Fruit fly (Drosophila melanogaster) whole organism, embryonic: ENCODE measurements around the gene rgn.

Source experiments
- Abd-B ChIP-seq: fragments of 200-800 bp; sonication (Bioruptor generic); optimal IDR thresholded peaks from 2 replicates; lab custom pipeline; 2018; ENCODE audit warnings: missing biosample characterization, mild to moderate bottlenecking, missing genetic modification characterization, moderate library complexity
- Bteb2 ChIP-seq: fragments of 200-800 bp; sonication (Bioruptor generic); optimal IDR thresholded peaks from 2 replicates; lab custom pipeline; 2016; ENCODE audit warnings: missing biosample characterization, missing genetic modification characterization
- CG10431 ChIP-seq: fragments of 200-800 bp; sonication (Bioruptor generic); optimal IDR thresholded peaks from 3 replicates; lab custom pipeline; 2018; ENCODE audit warnings: missing biosample characterization, mild to moderate bottlenecking, missing genetic modification characterization
- CG12104 ChIP-seq: fragments of 200-800 bp; sonication (Bioruptor generic); optimal IDR thresholded peaks from 3 replicates; lab custom pipeline; 2016; ENCODE audit warnings: missing biosample characterization, missing genetic modification characterization
- CG14050 ChIP-seq: fragments of 200-800 bp; sonication (Bioruptor generic); IDR thresholded peaks from 3 replicates; pipeline ENCODE4 v1.3.6; 2022; ENCODE audit warnings: missing biosample characterization, missing genetic modification characterization
- CG17612 ChIP-seq: fragments of 200-800 bp; sonication (Bioruptor generic); IDR thresholded peaks from 2 replicates; pipeline ENCODE4 v1.3.6; 2022; ENCODE audit warnings: missing biosample characterization, missing genetic modification characterization
- CG1832 ChIP-seq: fragments of 200-800 bp; sonication (Bioruptor generic); optimal IDR thresholded peaks from 2 replicates; lab custom pipeline; 2017; ENCODE audit warnings: missing biosample characterization, mild to moderate bottlenecking, missing genetic modification characterization, inconsistent platforms
- CG2116 ChIP-seq: fragments of 200-800 bp; sonication (Bioruptor generic); optimal IDR thresholded peaks from 3 replicates; lab custom pipeline; 2018; ENCODE audit warnings: missing biosample characterization, mild to moderate bottlenecking, missing genetic modification characterization
- CG3065 ChIP-seq: fragments of 200-800 bp; sonication (Bioruptor generic); optimal IDR thresholded peaks from 2 replicates; lab custom pipeline; 2016; ENCODE audit warnings: missing biosample characterization, missing genetic modification characterization
- CG31224 ChIP-seq: fragments of 200-800 bp; sonication (Bioruptor generic); IDR thresholded peaks from 2 replicates; pipeline ENCODE4 v1.3.6; 2022; ENCODE audit warnings: missing biosample characterization, missing genetic modification characterization
- CG31365 ChIP-seq: fragments of 200-800 bp; sonication (Bioruptor generic); optimal IDR thresholded peaks from 2 replicates; lab custom pipeline; 2018; ENCODE audit warnings: missing biosample characterization, mild to moderate bottlenecking, missing genetic modification characterization
- CG34376 ChIP-seq: fragments of 200-800 bp; sonication (Bioruptor generic); optimal IDR thresholded peaks from 2 replicates; lab custom pipeline; 2018; ENCODE audit warnings: missing biosample characterization, mild to moderate bottlenecking, missing genetic modification characterization
- CG34422 ChIP-seq: fragments of 200-800 bp; sonication (Bioruptor generic); IDR thresholded peaks from 3 replicates; pipeline ENCODE4 v1.3.6; 2022; ENCODE audit warnings: missing biosample characterization, missing genetic modification characterization
- CG6254 ChIP-seq: fragments of 200-800 bp; sonication (Bioruptor generic); optimal IDR thresholded peaks from 3 replicates; lab custom pipeline; 2017; ENCODE audit warnings: mild to moderate bottlenecking, missing biosample characterization, missing genetic modification reagents, missing genetic modification characterization
- CG6765 ChIP-seq: fragments of 200-800 bp; sonication (Bioruptor generic); optimal IDR thresholded peaks from 3 replicates; lab custom pipeline; 2017; ENCODE audit warnings: missing biosample characterization, mild to moderate bottlenecking, missing genetic modification characterization
- CG8359 ChIP-seq: fragments of 200-800 bp; sonication (Bioruptor generic); optimal IDR thresholded peaks from 2 replicates; lab custom pipeline; 2017; ENCODE audit warnings: missing biosample characterization, mild to moderate bottlenecking, missing genetic modification characterization, borderline replicate concordance
- CG8388 ChIP-seq: fragments of 200-800 bp; sonication (Bioruptor generic); optimal IDR thresholded peaks from 2 replicates; lab custom pipeline; 2019; ENCODE audit warnings: missing biosample characterization, mild to moderate bottlenecking, missing genetic modification characterization, moderate library complexity
- CG8478 ChIP-seq: fragments of >200 bp; optimal IDR thresholded peaks from 2 replicates; lab custom pipeline; 2018
- CG9215 ChIP-seq: fragments of 200-800 bp; sonication (Bioruptor generic); IDR thresholded peaks from 2 replicates; pipeline ENCODE4 v1.3.6; 2022; ENCODE audit warnings: missing biosample characterization, missing genetic modification characterization
- CG9876 ChIP-seq: fragments of 200-800 bp; sonication (Bioruptor generic); optimal IDR thresholded peaks from 2 replicates; lab custom pipeline; 2016; ENCODE audit warnings: missing biosample characterization, missing genetic modification characterization
- Deaf1 ChIP-seq: fragments of 200-800 bp; optimal IDR thresholded peaks from 3 replicates; lab custom pipeline; 2019; ENCODE audit warnings: missing biosample characterization, mild to moderate bottlenecking, missing genetic modification characterization, moderate library complexity
- Elba2 ChIP-seq: fragments of 200-800 bp; sonication (Bioruptor generic); optimal IDR thresholded peaks from 3 replicates; lab custom pipeline; 2016; ENCODE audit warnings: missing biosample characterization, missing genetic modification characterization
- Fer2 ChIP-seq: fragments of 200-800 bp; sonication (Bioruptor generic); optimal IDR thresholded peaks from 2 replicates; lab custom pipeline; 2018; ENCODE audit warnings: missing biosample characterization, mild to moderate bottlenecking, missing genetic modification characterization, moderate library complexity
- HLH4C ChIP-seq: fragments of 200-800 bp; sonication (Bioruptor generic); IDR thresholded peaks from 3 replicates; pipeline ENCODE4 v1.3.6; 2022; ENCODE audit warnings: missing biosample characterization, missing genetic modification characterization; ENCODE audit not compliant: partially characterized antibody
- Jarid2 ChIP-seq: fragments of 200-800 bp; sonication (Bioruptor generic); optimal IDR thresholded peaks from 3 replicates; lab custom pipeline; 2017; ENCODE audit warnings: mild to moderate bottlenecking, missing biosample characterization, missing genetic modification reagents, missing genetic modification characterization
- MBD-R2 ChIP-seq: fragments of 200-800 bp; sonication (Bioruptor generic); IDR thresholded peaks from 2 replicates; pipeline ENCODE4 v1.3.6; 2022; ENCODE audit warnings: missing biosample characterization, missing genetic modification characterization
- MTF-1 ChIP-seq: fragments of 200-800 bp; sonication (Bioruptor generic); optimal IDR thresholded peaks from 2 replicates; lab custom pipeline; 2018; ENCODE audit warnings: missing biosample characterization, mild to moderate bottlenecking, missing genetic modification characterization, borderline replicate concordance
- Mrtf ChIP-seq: fragments of 200-800 bp; sonication (Bioruptor generic); IDR thresholded peaks from 3 replicates; pipeline ENCODE4 v1.3.6; 2022; ENCODE audit warnings: missing biosample characterization, missing genetic modification characterization
- Nf-YA ChIP-seq: fragments of 200-800 bp; sonication (Bioruptor generic); IDR thresholded peaks from 2 replicates; pipeline ENCODE4 v1.3.6; 2022; ENCODE audit warnings: missing biosample characterization, missing genetic modification characterization
- ara ChIP-seq: fragments of 200-800 bp; sonication (Bioruptor generic); IDR thresholded peaks from 2 replicates; pipeline ENCODE4 v1.3.6; 2022; ENCODE audit warnings: missing biosample characterization, missing genetic modification characterization
- caup ChIP-seq: fragments of 200-800 bp; sonication (Bioruptor generic); optimal IDR thresholded peaks from 3 replicates; lab custom pipeline; 2017; ENCODE audit warnings: missing biosample characterization, mild to moderate bottlenecking, missing genetic modification characterization, moderate library complexity; ENCODE audit not compliant: severe bottlenecking
- chn ChIP-seq: fragments of 200-800 bp; sonication (Bioruptor generic); optimal IDR thresholded peaks from 2 replicates; lab custom pipeline; 2016; ENCODE audit warnings: missing biosample characterization, missing genetic modification characterization
- croc ChIP-seq: fragments of 200-800 bp; sonication (Bioruptor generic); conservative IDR thresholded peaks from 3 replicates; pipeline ENCODE4 v1.3.6; 2022; ENCODE audit warnings: missing biosample characterization, missing genetic modification characterization
- disco-r ChIP-seq: fragments of 200-800 bp; sonication (Bioruptor generic); optimal IDR thresholded peaks from 2 replicates; lab custom pipeline; 2016; ENCODE audit warnings: missing biosample characterization, missing genetic modification characterization
- eyg ChIP-seq: fragments of 200-800 bp; sonication (Bioruptor generic); optimal IDR thresholded peaks from 3 replicates; lab custom pipeline; 2016; ENCODE audit warnings: missing biosample characterization, missing genetic modification characterization
- fu2 ChIP-seq: fragments of 200-800 bp; sonication (Bioruptor generic); optimal IDR thresholded peaks from 2 replicates; lab custom pipeline; 2016; ENCODE audit warnings: missing biosample characterization, missing genetic modification characterization
- grn ChIP-seq: fragments of 200-800 bp; sonication (Bioruptor generic); optimal IDR thresholded peaks from 3 replicates; lab custom pipeline; 2017; ENCODE audit warnings: missing biosample characterization, missing genetic modification characterization
- gsb ChIP-seq: fragments of 200-800 bp; sonication (Bioruptor generic); IDR thresholded peaks from 2 replicates; pipeline ENCODE4 v1.3.6; 2022; ENCODE audit warnings: missing biosample characterization, missing genetic modification characterization
- h ChIP-seq: fragments of >200 bp; optimal IDR thresholded peaks from 2 replicates; lab custom pipeline; 2017
- luna ChIP-seq: fragments of 200-800 bp; sonication (Bioruptor generic); optimal IDR thresholded peaks from 2 replicates; lab custom pipeline; 2016; ENCODE audit warnings: missing biosample characterization, missing genetic modification characterization
- mam ChIP-seq: fragments of 200-800 bp; sonication (Bioruptor generic); optimal IDR thresholded peaks from 3 replicates; lab custom pipeline; 2016; ENCODE audit warnings: missing biosample characterization, missing genetic modification characterization
- mirr ChIP-seq: fragments of 200-800 bp; sonication (Bioruptor generic); optimal IDR thresholded peaks from 3 replicates; lab custom pipeline; 2018; ENCODE audit warnings: missing biosample characterization, mild to moderate bottlenecking, missing genetic modification characterization
- mld ChIP-seq: fragments of 200-800 bp; sonication (Bioruptor generic); IDR thresholded peaks from 3 replicates; pipeline ENCODE4 v1.3.6; 2022; ENCODE audit warnings: missing biosample characterization, missing genetic modification characterization; ENCODE audit not compliant: partially characterized antibody
- oc ChIP-seq: fragments of 200-800 bp; sonication (Bioruptor generic); optimal IDR thresholded peaks from 2 replicates; lab custom pipeline; 2018; ENCODE audit warnings: missing biosample characterization, mild to moderate bottlenecking, missing genetic modification characterization, moderate library complexity
- otp ChIP-seq: fragments of 200-800 bp; sonication (Bioruptor generic); IDR thresholded peaks from 3 replicates; pipeline ENCODE4, ENCODE4 v1.3.6; 2022; ENCODE audit warnings: missing biosample characterization, missing genetic modification characterization
- pho ChIP-seq: fragments of 200-800 bp; sonication (Bioruptor generic); optimal IDR thresholded peaks from 2 replicates; lab custom pipeline; 2016; ENCODE audit warnings: missing biosample characterization, missing genetic modification characterization
- pnt ChIP-seq: fragments of 200-800 bp; sonication (Bioruptor generic); optimal IDR thresholded peaks from 3 replicates; lab custom pipeline; 2016; ENCODE audit warnings: missing biosample characterization, missing genetic modification characterization
- sc ChIP-seq, 3 experiments: fragments of >200 bp in 2 of 3; fragments of 200-800 bp in 1 of 3; sonication (Bioruptor generic) in 1 of 3; optimal IDR thresholded peaks; 2 replicates in 2 of 3; 3 replicates in 1 of 3; lab custom pipeline; 2017; ENCODE audit warnings: mild to moderate bottlenecking in 1 of 3, missing biosample characterization in 1 of 3, missing genetic modification characterization in 1 of 3, missing genetic modification reagents in 1 of 3
- slp2 ChIP-seq: fragments of 200-800 bp; sonication (Bioruptor generic); optimal IDR thresholded peaks from 2 replicates; lab custom pipeline; 2016; ENCODE audit warnings: missing biosample characterization, missing genetic modification characterization
- tio ChIP-seq: fragments of 200-800 bp; sonication (Bioruptor generic); optimal IDR thresholded peaks from 2 replicates; lab custom pipeline; 2017; ENCODE audit warnings: missing biosample characterization, missing genetic modification characterization, inconsistent platforms
- trem ChIP-seq: fragments of 200-800 bp; optimal IDR thresholded peaks from 3 replicates; lab custom pipeline; 2019; ENCODE audit warnings: missing biosample characterization, mild to moderate bottlenecking, missing genetic modification characterization, moderate library complexity

Gene rgn

DNA sequence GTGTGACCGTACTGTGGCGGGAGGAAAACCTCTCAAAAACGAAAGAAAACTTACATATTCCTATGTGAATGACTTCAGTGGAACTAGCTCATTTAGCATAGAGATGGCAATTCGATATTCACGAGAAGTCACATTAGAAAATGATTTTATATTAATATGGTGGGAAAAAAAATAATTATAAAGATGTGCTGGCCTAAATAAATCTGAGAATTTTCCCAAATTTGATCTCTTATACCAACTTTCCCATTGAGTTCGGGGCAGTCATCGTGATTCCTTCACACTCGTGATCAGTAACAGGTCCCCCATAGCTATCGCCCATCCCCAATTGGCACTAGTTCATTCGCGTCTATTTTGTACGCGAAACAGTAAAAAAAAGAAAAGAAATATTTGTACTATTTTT is 50.8 kb downstream of the rgn start, which contains the start of the genes barc and Aef1 (continued):
- TF ChIP-seq CG14050 (GFP tag; lab: Robert Waterston, UW) (peak; percentile 75), trem (tag; lab: Kevin White, UChicago) (peak; percentile 88), Nf-YA (GFP tag; lab: Robert Waterston, UW) (0 out of 2 replicates have a peak, but pooled peaks have one; percentile 31), mld (GFP tag; lab: Robert Waterston, UW) (peak; percentile 20; the same call in 1 of the 3 replicates), CG8388 (peak; percentile 75), HLH4C (GFP tag; lab: Robert Waterston, UW) (peak; percentile 87), Abd-B (peak; percentile 94), CG8478 (no peak), CG6254 (GFP tag; lab: Kevin White, UChicago) (peak; percentile 60), CG9876 (GFP tag; lab: Kevin White, UChicago) (peak; percentile 70), Fer2 (tag; lab: Kevin White, UChicago) (peak; percentile 85), mirr (GFP tag; lab: Kevin White, UChicago) (no peak), croc (GFP tag; lab: Robert Waterston, UW) (peak; percentile 95), CG10431 (GFP tag; lab: Kevin White, UChicago) (peak; percentile 51), sc (optimal IDR thresholded peaks at IDR 0.05; lab: Kevin White, UChicago) (no peak), sc (GFP tag; optimal IDR thresholded peaks at IDR 0.05; lab: Kevin White, UChicago) (no peak), Jarid2 (no peak), CG8359 (GFP tag; lab: Kevin White, UChicago) (no peak), gsb (GFP tag; lab: Robert Waterston, UW) (0 out of 2 replicates have a peak, but pooled peaks have one; percentile 26), CG34376 (GFP tag; lab: Kevin White, UChicago) (peak; percentile 64), CG34422 (GFP tag; lab: Robert Waterston, UW) (peak; percentile 88), fu2 (GFP tag; lab: Kevin White, UChicago) (peak; percentile 81), CG31365 (tag; lab: Kevin White, UChicago) (peak; percentile 2), Deaf1 (tag; lab: Kevin White, UChicago) (no peak), tio (GFP tag; lab: Kevin White, UChicago) (peak; percentile 81), CG2116 (GFP tag; lab: Kevin White, UChicago) (peak; percentile 63), otp (GFP tag; lab: Robert Waterston, UW) (peak; percentile 50; the same call in 1 of the 3 replicates), MBD-R2 (GFP tag; lab: Robert Waterston, UW) (peak; percentile 78), CG6765 (GFP tag; lab: Kevin White, UChicago) (no peak), luna (GFP tag; lab: Kevin White, UChicago) (peak; percentile 55), CG9215 (GFP tag; lab: Robert Waterston, UW) (peak; percentile 93), CG17612 (GFP tag; lab: Robert Waterston, UW) (peak; percentile 65), Mrtf (GFP tag; lab: Robert Waterston, UW) (peak; percentile 81), grn (GFP tag; lab: Kevin White, UChicago) (no peak), slp2 (GFP tag; lab: Kevin White, UChicago) (peak; percentile 84), pho (GFP tag; lab: Kevin White, UChicago) (peak; percentile 86), eyg (GFP tag; lab: Kevin White, UChicago) (peak; percentile 54), CG31224 (GFP tag; lab: Robert Waterston, UW) (peak; percentile 80), disco-r (peak; percentile 51), caup (GFP tag; lab: Kevin White, UChicago) (peak; percentile 74), Elba2 (GFP tag; lab: Kevin White, UChicago) (peak; percentile 86), mam (GFP tag; lab: Kevin White, UChicago) (peak; percentile 94), pnt (GFP tag; lab: Kevin White, UChicago) (peak; percentile 91), chn (GFP tag; lab: Kevin White, UChicago) (peak; percentile 91), Bteb2 (GFP tag; lab: Kevin White, UChicago) (peak; percentile 74), ara (GFP tag; lab: Robert Waterston, UW) (peak; percentile 83), MTF-1 (GFP tag; lab: Kevin White, UChicago) (no peak), oc (tag; lab: Kevin White, UChicago) (no peak), CG12104 (GFP tag; lab: Kevin White, UChicago) (peak; percentile 79), CG1832 (no peak), h (lab: Kevin White, UChicago) (no peak), CG3065 (GFP tag; lab: Kevin White, UChicago) (peak; percentile 70)
